Worm (Caenorhabditis elegans): ENCODE measurements around the gene C06A8.8.

C06A8.8 gene

DNA sequence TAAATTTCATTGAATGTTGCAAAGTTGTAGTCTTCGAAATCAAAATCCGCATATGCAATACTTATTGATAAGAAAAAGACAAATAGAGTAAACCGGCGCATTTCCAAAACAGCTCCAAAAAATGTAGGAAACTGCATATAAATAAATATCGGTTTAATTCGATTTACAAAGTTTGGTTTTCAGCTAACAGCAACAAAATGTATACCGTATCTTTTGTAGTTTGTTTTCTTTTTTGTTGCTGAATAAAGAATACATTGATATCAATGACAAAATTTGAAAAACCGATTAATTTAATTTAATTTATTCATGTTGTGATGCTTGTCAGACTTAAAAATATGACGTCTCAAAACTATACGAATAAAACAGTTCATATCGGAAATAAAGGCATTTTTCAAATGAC lies 10.4 kb downstream of the C06A8.8 start, which contains the start of gene B0228.8:
TSS of gene B0228.8 (minus strand) at position 101 of the 400 bp plus-strand sequence.
- TF ChIP-seq ceh-39 (tag; optimal IDR thresholded peaks at IDR 0.05) (no peak), M03D4.4 (tag; optimal IDR thresholded peaks at IDR 0.05) (no peak), nhr-28 (tag; optimal IDR thresholded peaks at IDR 0.05) (no peak), tbx-8 (GFP tag; optimal IDR thresholded peaks at IDR 0.05) (no peak), lsy-2 (tag; optimal IDR thresholded peaks at IDR 0.05) (no peak), hlh-1 (tag; optimal IDR thresholded peaks at IDR 0.05) (no peak)

- TF ChIP-seq mep-1 (tag; optimal IDR thresholded peaks at IDR 0.05): no peak
- TF ChIP-seq blmp-1 (tag; optimal IDR thresholded peaks at IDR 0.05): no peak
- TF ChIP-seq nhr-28 (tag; optimal IDR thresholded peaks at IDR 0.05): no peak
- TF ChIP-seq ceh-83 (GFP tag; optimal IDR thresholded peaks at IDR 0.05): no peak
- no peak for TF ChIP-seq nhr-76 (tag; optimal IDR thresholded peaks at IDR 0.05)
- TF ChIP-seq ham-2 (GFP tag; optimal IDR thresholded peaks at IDR 0.05): no peak
- no peak for TF ChIP-seq sem-2 (GFP tag; optimal IDR thresholded peaks at IDR 0.05)
- no peak for TF ChIP-seq nhr-12 (tag; optimal IDR thresholded peaks at IDR 0.05)
- no peak for TF ChIP-seq cnd-1 (tag; optimal IDR thresholded peaks at IDR 0.05)
Observed at ce11 chrII:7758397-7759135, 13.3 kb downstream of the C06A8.8 start, which contains the start of gene B0228.7. TSS of gene B0228.7 (minus strand) at chrII:7759023.

ce11 chrII:7756810-7757209 lies 15.0 kb downstream of the C06A8.8 start:
- TF ChIP-seq M03D4.4 (tag; optimal IDR thresholded peaks at IDR 0.05) (peak; percentile 29), elt-1 (tag; optimal IDR thresholded peaks at IDR 0.05; ENCODE audit: borderline replicate concordance, insufficient read depth) (no peak), unc-62 (GFP tag; optimal IDR thresholded peaks at IDR 0.05) (peak; percentile 1), hlh-1 (tag; optimal IDR thresholded peaks at IDR 0.05) (peak; percentile 36), drap-1 (GFP tag; optimal IDR thresholded peaks at IDR 0.05) (peak; percentile 48), flh-1 (GFP tag; optimal IDR thresholded peaks at IDR 0.05) (peak; percentile 18), ceh-83 (GFP tag; optimal IDR thresholded peaks at IDR 0.05) (peak; percentile 66), bed-3 (GFP tag; optimal IDR thresholded peaks at IDR 0.05) (peak; percentile 8), ceh-39 (tag; optimal IDR thresholded peaks at IDR 0.05) (no peak)

ce11 chrII:7755116-7755571 lies 16.7 kb downstream of the C06A8.8 start, which contains the start of the genes B0228.6 and B0228.1:
TSS of gene B0228.6 (minus strand) at chrII:7755166.
TSS of gene B0228.1 (plus strand) at chrII:7755343.
- TF ChIP-seq nhr-76 (tag; optimal IDR thresholded peaks at IDR 0.05) (no peak), ceh-39 (tag; optimal IDR thresholded peaks at IDR 0.05) (peak; percentile 55), unc-120 (tag; optimal IDR thresholded peaks at IDR 0.05; ENCODE audit: poor library complexity, severe bottlenecking) (peak; percentile 50), flh-1 (GFP tag; optimal IDR thresholded peaks at IDR 0.05) (no peak), ztf-11 (tag; optimal IDR thresholded peaks at IDR 0.05) (no peak)

- TF ChIP-seq sptf-1 (tag; optimal IDR thresholded peaks at IDR 0.05) (no peak), drap-1 (GFP tag; optimal IDR thresholded peaks at IDR 0.05) (no peak), snpc-4 (tag; optimal IDR thresholded peaks at IDR 0.05) (no peak), unc-120 (tag; optimal IDR thresholded peaks at IDR 0.05; ENCODE audit: poor library complexity, severe bottlenecking) (no peak), ceh-43 (GFP tag; optimal IDR thresholded peaks at IDR 0.05) (no peak), ceh-39 (tag; optimal IDR thresholded peaks at IDR 0.05) (no peak), bed-3 (GFP tag; optimal IDR thresholded peaks at IDR 0.05) (no peak), nhr-76 (tag; optimal IDR thresholded peaks at IDR 0.05) (no peak), M03D4.4 (tag; optimal IDR thresholded peaks at IDR 0.05) (no peak), nhr-2 (tag; optimal IDR thresholded peaks at IDR 0.05) (no peak), hlh-1 (tag; optimal IDR thresholded peaks at IDR 0.05) (no peak), mls-2 (tag; optimal IDR thresholded peaks at IDR 0.05) (no peak), ces-1 (GFP tag; optimal IDR thresholded peaks at IDR 0.05) (no peak), lsy-2 (tag; optimal IDR thresholded peaks at IDR 0.05) (no peak), lin-32 (GFP tag; optimal IDR thresholded peaks at IDR 0.05) (no peak), mab-5 (tag; optimal IDR thresholded peaks at IDR 0.05) (no peak), nhr-237 (tag; optimal IDR thresholded peaks at IDR 0.05) (no peak)
Observed at ce11 chrII:7753500-7753899, 18.3 kb downstream of the C06A8.8 start, which contains the start of gene trx-1. TSS of gene trx-1 (minus strand) at chrII:7753600.
